Fruit fly (Drosophila melanogaster): Measurements from ENCODE around the gene CG18302.

DNA sequence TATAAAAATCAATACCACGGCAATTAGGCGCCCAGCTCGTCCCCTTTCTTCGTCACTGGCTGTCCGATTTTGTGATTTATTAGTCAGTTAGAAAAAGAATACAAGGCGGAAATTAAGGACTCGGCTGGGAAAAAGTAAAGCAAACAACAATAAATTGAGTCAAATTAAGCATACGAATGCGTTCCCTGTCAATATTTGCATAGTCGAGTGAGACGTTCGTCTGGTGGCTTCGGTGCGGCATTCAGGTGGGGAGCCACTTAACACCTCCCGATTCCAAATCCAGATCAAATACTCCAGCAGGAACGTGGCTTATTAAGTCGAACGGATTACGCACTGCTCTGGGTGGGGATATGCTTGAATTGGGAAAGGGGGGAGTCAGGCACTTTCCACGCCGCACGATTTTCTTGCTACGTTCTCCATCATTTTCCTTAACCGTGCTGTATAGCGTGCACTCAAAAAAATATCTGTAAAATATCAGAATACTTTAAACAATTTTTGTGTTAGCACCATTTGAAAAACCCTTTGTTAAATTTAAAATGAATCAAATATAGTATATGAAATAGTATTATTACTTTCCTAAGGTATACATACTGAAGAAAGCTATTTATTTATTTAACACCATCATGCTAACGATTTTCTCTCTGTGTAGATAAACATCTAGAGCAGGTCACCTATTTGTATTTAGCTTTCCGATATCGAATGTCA is 9.1 kb downstream of the CG18302 start:
- TF ChIP-seq CG8478 (optimal IDR thresholded peaks at IDR 0.05), result no peak
- no peak for TF ChIP-seq CTCF (optimal IDR thresholded peaks at IDR 0.05)
